Worm (Caenorhabditis elegans) whole organism, L2 larva: ENCODE results near the gene F53F8.5.

Experiments used
- C34F6.9 ChIP-seq: fragments of 150-350 bp; optimal IDR thresholded peaks from 2 replicates; lab custom pipeline; 2014; ENCODE audit warnings: missing biosample characterization, missing genetic modification characterization
- ceh-82 ChIP-seq: fragments of 150-350 bp; optimal IDR thresholded peaks from 2 replicates; lab custom pipeline; 2014; ENCODE audit warnings: missing biosample characterization, missing genetic modification characterization
- elt-1 ChIP-seq: fragments of 150-350 bp; optimal IDR thresholded peaks from 2 replicates; lab custom pipeline; 2014; ENCODE audit warnings: missing biosample characterization, missing genetic modification characterization
- lin-11 ChIP-seq: fragments of 150-350 bp; sonication (generic microtip); optimal IDR thresholded peaks from 2 replicates; lab custom pipeline; 2014; ENCODE audit warnings: missing biosample characterization, missing genetic modification characterization, inconsistent platforms, mixed read lengths
- lin-13 ChIP-seq: fragments of 150-350 bp; optimal IDR thresholded peaks from 2 replicates; lab custom pipeline; 2014; ENCODE audit warnings: missing biosample characterization, missing genetic modification reagents, missing genetic modification characterization
- lsy-2 ChIP-seq, 2 experiments: fragments of 150-350 bp in 1 of 2; sonication (generic microtip) in 1 of 2; optimal IDR thresholded peaks; 2 replicates each; lab custom pipeline; 2014 to 2017; ENCODE audit warnings: missing biosample characterization in 2 of 2, missing genetic modification characterization in 2 of 2
- mbf-1 ChIP-seq: sonication (generic microtip); optimal IDR thresholded peaks from 2 replicates; lab custom pipeline; 2017; ENCODE audit warnings: missing biosample characterization, missing genetic modification characterization
- mdl-1 ChIP-seq, 2 experiments: fragments of 150-350 bp in 1 of 2; sonication (generic microtip) in 1 of 2; optimal IDR thresholded peaks; 2 replicates each; lab custom pipeline; 2017; ENCODE audit warnings: missing biosample characterization in 2 of 2, missing genetic modification characterization in 2 of 2
- nhr-12 ChIP-seq: fragments of 150-350 bp; optimal IDR thresholded peaks from 2 replicates; lab custom pipeline; 2014; ENCODE audit warnings: missing biosample characterization, missing genetic modification characterization
- nhr-237 ChIP-seq: fragments of 150-350 bp; optimal IDR thresholded peaks from 2 replicates; lab custom pipeline; 2014; ENCODE audit warnings: missing biosample characterization, missing genetic modification characterization
- sma-3 ChIP-seq: sonication (generic microtip); optimal IDR thresholded peaks from 2 replicates; lab custom pipeline; 2016; ENCODE audit warnings: missing genetic modification reagents, missing genetic modification characterization, missing compliant biosample characterization
- unc-39 ChIP-seq: fragments of 150-350 bp; optimal IDR thresholded peaks from 2 replicates; lab custom pipeline; 2014; ENCODE audit warnings: missing biosample characterization, missing genetic modification characterization
- ztf-11 ChIP-seq: sonication (generic microtip); optimal IDR thresholded peaks from 2 replicates; lab custom pipeline; 2017; ENCODE audit warnings: missing biosample characterization, missing genetic modification characterization

DNA sequence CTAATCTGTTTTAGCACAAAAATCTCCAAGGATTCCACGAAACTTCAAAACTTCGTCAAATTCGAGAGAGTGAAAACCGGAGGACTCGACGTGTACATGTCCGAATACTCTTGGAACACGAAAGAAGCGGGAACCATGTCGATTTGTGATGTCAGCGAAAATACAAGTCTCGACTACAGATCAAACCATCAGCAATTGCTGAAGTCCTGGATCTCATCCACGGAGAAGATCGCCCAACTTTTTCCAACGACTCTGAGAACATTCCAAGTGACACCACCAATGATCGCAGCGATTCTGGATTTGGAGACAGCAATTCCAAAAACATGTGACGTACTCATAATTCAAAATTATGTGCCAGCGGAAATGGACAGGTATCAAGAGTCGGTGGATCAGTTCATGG is 18.6 kb upstream of the F53F8.5 start:
- TF ChIP-seq ztf-11 (tag; lab: Kevin White, UChicago) (no peak), mdl-1 (tag; optimal IDR thresholded peaks at IDR 0.05; lab: Kevin White, UChicago) (no peak), unc-39 (tag; lab: Kevin White, UChicago) (no peak), nhr-237 (tag; lab: Kevin White, UChicago) (no peak), ceh-82 (tag; lab: Kevin White, UChicago) (no peak), mbf-1 (no peak), lsy-2 (tag; optimal IDR thresholded peaks at IDR 0.05; lab: Kevin White, UChicago) (no peak), C34F6.9 (no peak), nhr-12 (tag; lab: Kevin White, UChicago) (no peak), sma-3 (GFP tag; lab: Kevin White, UChicago) (no peak), lin-11 (tag; lab: Kevin White, UChicago) (no peak), elt-1 (tag; lab: Kevin White, UChicago) (no peak), lin-13 (GFP tag; lab: Kevin White, UChicago) (no peak)
